Fruit fly (Drosophila melanogaster) whole organism, embryonic: Measurements from ENCODE around the gene Prosbeta2R2.

Experiments used
- ATbp ChIP-seq: fragments of 200-800 bp; sonication (Bioruptor generic); optimal IDR thresholded peaks from 2 replicates; lab custom pipeline; 2017; ENCODE audit warnings: missing biosample characterization, mild to moderate bottlenecking, missing genetic modification characterization, missing genetic modification reagents
- Awh ChIP-seq: fragments of 200-800 bp; sonication (Bioruptor generic); IDR thresholded peaks from 2 replicates; pipeline ENCODE4, ENCODE4 v1.3.6; 2022; ENCODE audit warnings: missing biosample characterization, missing genetic modification characterization
- B-H2 ChIP-seq: fragments of 200-800 bp; sonication (Bioruptor generic); optimal IDR thresholded peaks from 2 replicates; lab custom pipeline; 2018; ENCODE audit warnings: missing biosample characterization, mild to moderate bottlenecking, missing genetic modification characterization
- Blimp-1 ChIP-seq: fragments of 200-800 bp; sonication (Bioruptor generic); optimal IDR thresholded peaks from 3 replicates; lab custom pipeline; 2018; ENCODE audit warnings: missing biosample characterization, missing genetic modification characterization, mild to moderate bottlenecking, moderate library complexity, missing genetic modification reagents
- CG10979 ChIP-seq: fragments of 200-800 bp; sonication (Bioruptor generic); optimal IDR thresholded peaks from 2 replicates; lab custom pipeline; 2018; ENCODE audit warnings: missing biosample characterization, mild to moderate bottlenecking, missing genetic modification characterization, moderate library complexity
- CG11093 ChIP-seq: fragments of 200-800 bp; sonication (Bioruptor generic); IDR thresholded peaks from 3 replicates; pipeline ENCODE4 v1.3.6; 2022; ENCODE audit warnings: missing biosample characterization, missing genetic modification characterization
- CG17361 ChIP-seq: fragments of 200-800 bp; sonication (Bioruptor generic); IDR thresholded peaks from 3 replicates; pipeline ENCODE4 v1.3.6; 2022; ENCODE audit warnings: missing biosample characterization, missing genetic modification characterization
- CG18262 ChIP-seq: fragments of 200-800 bp; optimal IDR thresholded peaks from 3 replicates; lab custom pipeline; 2019; ENCODE audit warnings: missing biosample characterization, mild to moderate bottlenecking, missing genetic modification characterization, moderate library complexity
- CG18619 ChIP-seq: fragments of 200-800 bp; sonication (Bioruptor generic); optimal IDR thresholded peaks from 3 replicates; lab custom pipeline; 2017; ENCODE audit warnings: missing biosample characterization, mild to moderate bottlenecking, missing genetic modification characterization
- CG2875 ChIP-seq: fragments of 200-800 bp; sonication (Bioruptor generic); optimal IDR thresholded peaks from 2 replicates; lab custom pipeline; 2017; ENCODE audit warnings: missing biosample characterization, mild to moderate bottlenecking, missing genetic modification characterization, missing genetic modification reagents
- CG32772 ChIP-seq: fragments of 200-800 bp; sonication (Bioruptor generic); IDR thresholded peaks from 2 replicates; pipeline ENCODE4 v1.3.6; 2022; ENCODE audit warnings: missing biosample characterization, missing genetic modification characterization
- CG3726 ChIP-seq: fragments of 200-800 bp; sonication (Bioruptor generic); IDR thresholded peaks from 3 replicates; pipeline ENCODE4, ENCODE4 v1.3.6; 2022; ENCODE audit warnings: missing biosample characterization, missing genetic modification characterization
- CG3838 ChIP-seq: fragments of 200-800 bp; sonication (Bioruptor generic); optimal IDR thresholded peaks from 3 replicates; lab custom pipeline; 2016; ENCODE audit warnings: missing biosample characterization, missing genetic modification characterization
- CG4707 ChIP-seq: fragments of 200-800 bp; sonication (Bioruptor generic); optimal IDR thresholded peaks from 2 replicates; lab custom pipeline; 2018; ENCODE audit warnings: missing biosample characterization, mild to moderate bottlenecking, missing genetic modification characterization, moderate library complexity
- CG4730 ChIP-seq: fragments of 200-800 bp; sonication (Bioruptor generic); IDR thresholded peaks from 2 replicates; pipeline ENCODE4 v1.3.6; 2022; ENCODE audit warnings: missing biosample characterization, missing genetic modification characterization
- CG6689 ChIP-seq: fragments of 200-800 bp; sonication (Bioruptor generic); IDR thresholded peaks from 2 replicates; pipeline ENCODE4 v1.3.6; 2022; ENCODE audit warnings: missing biosample characterization, missing genetic modification characterization
- Camta ChIP-seq: fragments of 200-800 bp; sonication (Bioruptor generic); optimal IDR thresholded peaks from 2 replicates; lab custom pipeline; 2016; ENCODE audit warnings: missing biosample characterization, missing genetic modification characterization
- Chrac-16 ChIP-seq: fragments of 200-800 bp; sonication (Bioruptor generic); optimal IDR thresholded peaks from 3 replicates; lab custom pipeline; 2016; ENCODE audit warnings: missing biosample characterization, missing genetic modification characterization
- Dek ChIP-seq: fragments of 200-800 bp; sonication (Bioruptor generic); optimal IDR thresholded peaks from 3 replicates; lab custom pipeline; 2019; ENCODE audit warnings: missing biosample characterization, mild to moderate bottlenecking, missing genetic modification characterization, moderate library complexity
- H15 ChIP-seq: fragments of 200-800 bp; sonication (Bioruptor generic); IDR thresholded peaks from 3 replicates; pipeline ENCODE4 v1.3.6; 2022; ENCODE audit warnings: missing biosample characterization, missing genetic modification characterization
- Hr51 ChIP-seq, 2 experiments: fragments of 200-800 bp; sonication (Bioruptor generic); optimal IDR thresholded peaks; 2 replicates in 1 of 2; 3 replicates in 1 of 2; lab custom pipeline; 2016 to 2018; ENCODE audit warnings: missing biosample characterization in 2 of 2, missing genetic modification characterization in 2 of 2, mild to moderate bottlenecking in 1 of 2, moderate library complexity in 1 of 2
- Hsf ChIP-seq: fragments of 200-800 bp; sonication (Bioruptor generic); optimal IDR thresholded peaks from 3 replicates; lab custom pipeline; 2016; ENCODE audit warnings: missing biosample characterization, missing genetic modification characterization
- Nf-YA ChIP-seq: fragments of 200-800 bp; sonication (Bioruptor generic); IDR thresholded peaks from 2 replicates; pipeline ENCODE4 v1.3.6; 2022; ENCODE audit warnings: missing biosample characterization, missing genetic modification characterization
- NfI ChIP-seq: fragments of 200-800 bp; sonication (Bioruptor generic); optimal IDR thresholded peaks from 3 replicates; lab custom pipeline; 2018; ENCODE audit warnings: missing biosample characterization, mild to moderate bottlenecking, missing genetic modification characterization, moderate library complexity
- Opbp ChIP-seq: fragments of 200-800 bp; sonication (Bioruptor generic); IDR thresholded peaks from 3 replicates; pipeline ENCODE4 v1.3.6; 2022; ENCODE audit warnings: missing biosample characterization, missing genetic modification characterization; ENCODE audit not compliant: partially characterized antibody
- Optix ChIP-seq: fragments of 200-800 bp; sonication (Bioruptor generic); IDR thresholded peaks from 3 replicates; pipeline ENCODE4 v1.3.6; 2022; ENCODE audit warnings: missing biosample characterization, missing genetic modification characterization
- Sox100B ChIP-seq: fragments of 200-800 bp; sonication (Bioruptor generic); optimal IDR thresholded peaks from 3 replicates; lab custom pipeline; 2018; ENCODE audit warnings: missing biosample characterization, mild to moderate bottlenecking, missing genetic modification characterization
- Sox102F ChIP-seq: fragments of 200-800 bp; sonication (Bioruptor generic); optimal IDR thresholded peaks from 2 replicates; lab custom pipeline; 2018; ENCODE audit warnings: missing biosample characterization, mild to moderate bottlenecking, missing genetic modification characterization, moderate library complexity
- Sry-δ ChIP-seq: fragments of 200-800 bp; sonication (Bioruptor generic); optimal IDR thresholded peaks from 2 replicates; lab custom pipeline; 2016; ENCODE audit warnings: missing biosample characterization, missing genetic modification characterization
- Ssrp ChIP-seq: fragments of 200-800 bp; sonication (Bioruptor generic); optimal IDR thresholded peaks from 2 replicates; lab custom pipeline; 2018; ENCODE audit warnings: missing biosample characterization, mild to moderate bottlenecking, missing genetic modification characterization, moderate library complexity
- Stat92E ChIP-seq, 3 experiments: fragments of >200 bp in 2 of 3; fragments of 200-800 bp in 1 of 3; sonication (Bioruptor generic) in 1 of 3; optimal IDR thresholded peaks; 2 replicates each; lab custom pipeline; 2017 to 2019; ENCODE audit warnings: missing biosample characterization in 3 of 3, missing genetic modification characterization in 3 of 3, mild to moderate bottlenecking in 1 of 3, moderate library complexity in 1 of 3
- Xbp1 ChIP-seq: fragments of 200-800 bp; sonication (Bioruptor generic); optimal IDR thresholded peaks from 3 replicates; lab custom pipeline; 2016; ENCODE audit warnings: missing biosample characterization, mild to moderate bottlenecking, missing genetic modification characterization
- bab2 ChIP-seq: fragments of 200-800 bp; sonication (Bioruptor generic); optimal IDR thresholded peaks from 2 replicates; lab custom pipeline; 2016; ENCODE audit warnings: missing biosample characterization, missing genetic modification characterization
- bsh ChIP-seq, 2 experiments: fragments of 200-800 bp; sonication (Bioruptor generic); optimal IDR thresholded peaks; 2 replicates each; lab custom pipeline; 2017 to 2018; ENCODE audit warnings: mild to moderate bottlenecking in 2 of 2, missing biosample characterization in 2 of 2, missing genetic modification characterization in 2 of 2, moderate library complexity in 1 of 2
- ci ChIP-seq: fragments of 200-800 bp; sonication (Bioruptor generic); IDR thresholded peaks from 3 replicates; pipeline ENCODE4 v1.3.6; 2022; ENCODE audit warnings: missing biosample characterization, missing genetic modification characterization
- croc ChIP-seq: fragments of 200-800 bp; sonication (Bioruptor generic); conservative IDR thresholded peaks from 3 replicates; pipeline ENCODE4 v1.3.6; 2022; ENCODE audit warnings: missing biosample characterization, missing genetic modification characterization
- dysf ChIP-seq: fragments of 200-800 bp; sonication (Bioruptor generic); IDR thresholded peaks from 3 replicates; pipeline ENCODE4 v1.3.6; 2022; ENCODE audit warnings: missing biosample characterization, missing genetic modification characterization
- ewg ChIP-seq: fragments of 200-800 bp; sonication (Bioruptor generic); optimal IDR thresholded peaks from 3 replicates; lab custom pipeline; 2017; ENCODE audit warnings: mild to moderate bottlenecking, missing biosample characterization, missing genetic modification reagents, missing genetic modification characterization
- exex ChIP-seq: fragments of 200-800 bp; sonication (Bioruptor generic); optimal IDR thresholded peaks from 4 replicates; lab custom pipeline; 2018; ENCODE audit warnings: missing biosample characterization, mild to moderate bottlenecking, missing genetic modification characterization, moderate library complexity
- gcm ChIP-seq: fragments of 200-800 bp; sonication (Bioruptor generic); optimal IDR thresholded peaks from 2 replicates; lab custom pipeline; 2019; ENCODE audit warnings: missing biosample characterization, mild to moderate bottlenecking, missing genetic modification characterization, moderate library complexity
- gem ChIP-seq: fragments of 200-800 bp; sonication (Bioruptor generic); optimal IDR thresholded peaks from 2 replicates; lab custom pipeline; 2019; ENCODE audit warnings: missing biosample characterization, mild to moderate bottlenecking, missing genetic modification characterization, moderate library complexity
- lilli ChIP-seq: fragments of 200-800 bp; sonication (Bioruptor generic); optimal IDR thresholded peaks from 3 replicates; lab custom pipeline; 2016; ENCODE audit warnings: missing biosample characterization, missing genetic modification characterization
- lov ChIP-seq, 2 experiments: fragments of 200-800 bp in 1 of 2; fragments of >200 bp in 1 of 2; sonication (Bioruptor generic) in 1 of 2; IDR thresholded peaks in 1 of 2; optimal IDR thresholded peaks in 1 of 2; 2 replicates in 1 of 2; 3 replicates in 1 of 2; pipeline versions ENCODE4 v1.3.6 to Lab custom; 2017 to 2022; ENCODE audit warnings: missing biosample characterization in 1 of 2, missing genetic modification characterization in 1 of 2
- onecut ChIP-seq: fragments of 200-800 bp; sonication (Bioruptor generic); IDR thresholded peaks from 2 replicates; pipeline ENCODE4 v1.3.6; 2022; ENCODE audit warnings: missing biosample characterization, missing genetic modification characterization
- pum ChIP-seq: fragments of 200-800 bp; sonication (Bioruptor generic); optimal IDR thresholded peaks from 2 replicates; lab custom pipeline; 2016; ENCODE audit warnings: missing biosample characterization, missing genetic modification characterization
- sc ChIP-seq, 3 experiments: fragments of >200 bp in 2 of 3; fragments of 200-800 bp in 1 of 3; sonication (Bioruptor generic) in 1 of 3; optimal IDR thresholded peaks; 2 replicates in 2 of 3; 3 replicates in 1 of 3; lab custom pipeline; 2017; ENCODE audit warnings: mild to moderate bottlenecking in 1 of 3, missing biosample characterization in 1 of 3, missing genetic modification characterization in 1 of 3, missing genetic modification reagents in 1 of 3
- sna ChIP-seq: fragments of 200-800 bp; sonication (Bioruptor generic); IDR thresholded peaks from 2 replicates; pipeline ENCODE4 v1.3.6; 2022; ENCODE audit warnings: missing biosample characterization, missing genetic modification characterization; ENCODE audit not compliant: partially characterized antibody
- vvl ChIP-seq: fragments of 200-800 bp; sonication (Bioruptor generic); IDR thresholded peaks from 2 replicates; pipeline ENCODE4 v1.3.6; 2022; ENCODE audit warnings: missing biosample characterization, missing genetic modification characterization

Prosbeta2R2 gene

dm6 chr3R:5209481-5209880 is 9.8 kb downstream of the Prosbeta2R2 start (continued):
- no peak for TF ChIP-seq exex
- TF ChIP-seq ci (GFP tag; lab: Robert Waterston, UW), result peak; percentile 80
- peak; percentile 31; the same call in 1 of the 3 replicates for TF ChIP-seq croc (GFP tag; lab: Robert Waterston, UW)
- TF ChIP-seq lilli (GFP tag; lab: Kevin White, UChicago), result no peak
- 0 out of 3 replicates have a peak, but pooled peaks have one; percentile 11 for TF ChIP-seq CG11093
- peak; percentile 1 for TF ChIP-seq Sry-δ
- TF ChIP-seq Optix (GFP tag; lab: Robert Waterston, UW), result 0 out of 3 replicates have a peak, but pooled peaks have one; percentile 35
- TF ChIP-seq Ssrp (tag; lab: Kevin White, UChicago), result peak; percentile 55
- peak; percentile 36 for TF ChIP-seq bab2
- TF ChIP-seq Sox100B (GFP tag; lab: Kevin White, UChicago), result peak; percentile 8
- peak; percentile 65; the same call in 2 of the 3 replicates for TF ChIP-seq H15 (GFP tag; lab: Robert Waterston, UW)
- peak; percentile 60 for TF ChIP-seq CG18262 (tag; lab: Kevin White, UChicago)
- peak; percentile 73 to 77 for TF ChIP-seq bsh (GFP tag; optimal IDR thresholded peaks at IDR 0.05; lab: Kevin White, UChicago)
- peak; percentile 25 for TF ChIP-seq Chrac-16 (GFP tag; lab: Kevin White, UChicago)
- TF ChIP-seq Stat92E (GFP tag; optimal IDR thresholded peaks at IDR 0.05; lab: Kevin White, UChicago), result peak in 1 of 3 experiments; percentile 0
- TF ChIP-seq gcm (GFP tag; lab: Kevin White, UChicago), result peak; percentile 7
- TF ChIP-seq vvl, result peak; percentile 72
- TF ChIP-seq CG6689 (GFP tag; lab: Robert Waterston, UW), result peak; percentile 41
- 0 out of 3 replicates have a peak, but pooled peaks have one; percentile 21 for TF ChIP-seq CG3726 (GFP tag; lab: Robert Waterston, UW)
- TF ChIP-seq lov (optimal IDR thresholded peaks at IDR 0.05; lab: Kevin White, UChicago), result no peak
- TF ChIP-seq lov (GFP tag; IDR thresholded peaks at IDR 0.05; lab: Robert Waterston, UW), result no peak
- peak; percentile 57; the same call in 1 of the 3 replicates for TF ChIP-seq dysf (GFP tag; lab: Robert Waterston, UW)
- TF ChIP-seq CG4730 (GFP tag; lab: Robert Waterston, UW), result no peak
- peak; percentile 43; the same call in 1 of the 3 replicates for TF ChIP-seq CG17361
- peak; percentile 1 for TF ChIP-seq CG2875 (GFP tag; lab: Kevin White, UChicago)
- peak; percentile 12 for TF ChIP-seq Hsf (GFP tag; lab: Kevin White, UChicago)
- TF ChIP-seq onecut (GFP tag; lab: Robert Waterston, UW), result peak; percentile 30; the same call in 1 of the 2 replicates
- TF ChIP-seq Awh (GFP tag; lab: Robert Waterston, UW), result peak; percentile 66
- peak in 1 of 2 experiments; percentile 49 for TF ChIP-seq Hr51 (GFP tag; optimal IDR thresholded peaks at IDR 0.05; lab: Kevin White, UChicago)
- TF ChIP-seq NfI (GFP tag; lab: Kevin White, UChicago), result peak; percentile 29
- TF ChIP-seq Blimp-1 (GFP tag; lab: Kevin White, UChicago), result peak; percentile 61
- TF ChIP-seq Dek (tag; lab: Kevin White, UChicago), result no peak
- peak; percentile 74 for TF ChIP-seq Sox102F (GFP tag; lab: Kevin White, UChicago)
- TF ChIP-seq B-H2 (GFP tag; lab: Kevin White, UChicago), result no peak
- TF ChIP-seq sna, result no peak
- TF ChIP-seq sc (optimal IDR thresholded peaks at IDR 0.05; lab: Kevin White, UChicago), result no peak
- TF ChIP-seq sc (GFP tag; optimal IDR thresholded peaks at IDR 0.05; lab: Kevin White, UChicago), result peak; percentile 38
- TF ChIP-seq Nf-YA (GFP tag; lab: Robert Waterston, UW), result peak; percentile 12; the same call in 1 of the 2 replicates
- TF ChIP-seq ewg (GFP tag; lab: Kevin White, UChicago), result peak; percentile 28
- no peak for TF ChIP-seq CG3838 (GFP tag; lab: Kevin White, UChicago)
- TF ChIP-seq CG4707 (GFP tag; lab: Kevin White, UChicago), result peak; percentile 17
- no peak for TF ChIP-seq Opbp (GFP tag; lab: Robert Waterston, UW)
- TF ChIP-seq ATbp (GFP tag; lab: Kevin White, UChicago), result peak; percentile 65
- TF ChIP-seq gem (tag; lab: Kevin White, UChicago), result peak; percentile 59
- no peak for TF ChIP-seq CG18619
- TF ChIP-seq CG32772 (GFP tag; lab: Robert Waterston, UW), result peak; percentile 41; the same call in 1 of the 2 replicates
- peak; percentile 6 for TF ChIP-seq Camta (GFP tag; lab: Kevin White, UChicago)
- peak; percentile 46 for TF ChIP-seq Xbp1 (GFP tag; lab: Kevin White, UChicago)
- peak; percentile 32 for TF ChIP-seq pum (GFP tag; lab: Kevin White, UChicago)
- TF ChIP-seq CG10979 (tag; lab: Kevin White, UChicago), result peak; percentile 63
